Fruit fly (Drosophila melanogaster) whole organism, pupa: Measurements from ENCODE around the gene CG33061.

ENCODE experiments used
- CG12605 ChIP-seq: fragments of 200-800 bp; sonication (Bioruptor generic); IDR thresholded peaks from 2 replicates; pipeline ENCODE4 v1.3.6; 2022; ENCODE audit warnings: missing biosample characterization, missing genetic modification characterization
- CG13204 ChIP-seq: fragments of 200-800 bp; sonication (Bioruptor generic); optimal IDR thresholded peaks from 2 replicates; lab custom pipeline; 2018; ENCODE audit warnings: missing biosample characterization, mild to moderate bottlenecking, missing genetic modification characterization, moderate library complexity

dm6 chr3L:16326657-16327056 is 2.9 kb upstream of the CG33061 start, which contains the start of the genes CG13040 and CG13039:
- TF ChIP-seq CG12605 (GFP tag; lab: Robert Waterston, UW) (no peak), CG13204 (GFP tag; lab: Kevin White, UChicago) (no peak)
